Fruit fly (Drosophila melanogaster) whole organism, embryonic: ENCODE data around the gene His3.3A.

Source experiments
- Atf6 ChIP-seq: fragments of 200-800 bp; sonication (Bioruptor generic); IDR thresholded peaks from 2 replicates; pipeline ENCODE4 v1.3.6; 2022; ENCODE audit warnings: missing biosample characterization, missing genetic modification characterization
- Bgb ChIP-seq: fragments of 200-800 bp; sonication (Bioruptor generic); IDR thresholded peaks from 2 replicates; pipeline ENCODE4 v1.3.6; 2022; ENCODE audit warnings: missing biosample characterization, missing genetic modification characterization; ENCODE audit not compliant: partially characterized antibody
- CG10565 ChIP-seq: fragments of 200-800 bp; sonication (Bioruptor generic); optimal IDR thresholded peaks from 3 replicates; lab custom pipeline; 2016; ENCODE audit warnings: missing biosample characterization, mild to moderate bottlenecking, missing genetic modification characterization
- CG11247 ChIP-seq: fragments of 200-800 bp; sonication (Bioruptor generic); IDR thresholded peaks from 2 replicates; pipeline ENCODE4 v1.3.6; 2022; ENCODE audit warnings: missing biosample characterization, missing genetic modification characterization
- CG12071 ChIP-seq: fragments of 200-800 bp; sonication (Bioruptor generic); optimal IDR thresholded peaks from 3 replicates; lab custom pipeline; 2018; ENCODE audit warnings: missing biosample characterization, mild to moderate bottlenecking, missing genetic modification characterization
- CG12219 ChIP-seq: fragments of 200-800 bp; sonication (Bioruptor generic); optimal IDR thresholded peaks from 3 replicates; lab custom pipeline; 2018; ENCODE audit warnings: missing biosample characterization, mild to moderate bottlenecking, missing genetic modification characterization
- CG13424 ChIP-seq: fragments of 200-800 bp; sonication (Bioruptor generic); optimal IDR thresholded peaks from 2 replicates; lab custom pipeline; 2019; ENCODE audit warnings: missing biosample characterization, mild to moderate bottlenecking, missing genetic modification characterization, moderate library complexity
- CG13775 ChIP-seq: fragments of 200-800 bp; sonication (Bioruptor generic); optimal IDR thresholded peaks from 3 replicates; lab custom pipeline; 2017; ENCODE audit warnings: missing biosample characterization, mild to moderate bottlenecking, missing genetic modification characterization
- CG17186 ChIP-seq: fragments of 200-800 bp; sonication (Bioruptor generic); optimal IDR thresholded peaks from 3 replicates; lab custom pipeline; 2017; ENCODE audit warnings: missing biosample characterization, missing genetic modification reagents, missing genetic modification characterization
- CG17385 ChIP-seq: fragments of 200-800 bp; sonication (Bioruptor generic); optimal IDR thresholded peaks from 3 replicates; lab custom pipeline; 2018; ENCODE audit warnings: missing biosample characterization, mild to moderate bottlenecking, missing genetic modification characterization
- CG18011 ChIP-seq: fragments of 200-800 bp; sonication (Bioruptor generic); optimal IDR thresholded peaks from 2 replicates; lab custom pipeline; 2017; ENCODE audit warnings: missing biosample characterization, missing genetic modification characterization, mild to moderate bottlenecking, moderate library complexity, missing genotype
- CG2202 ChIP-seq: fragments of 200-800 bp; sonication (Bioruptor generic); optimal IDR thresholded peaks from 2 replicates; lab custom pipeline; 2018; ENCODE audit warnings: missing biosample characterization, mild to moderate bottlenecking, missing genetic modification characterization
- CG2712 ChIP-seq: fragments of 200-800 bp; optimal IDR thresholded peaks from 3 replicates; lab custom pipeline; 2019; ENCODE audit warnings: missing biosample characterization, mild to moderate bottlenecking, missing genetic modification characterization, moderate library complexity
- CG2889 ChIP-seq: fragments of 200-800 bp; sonication (Bioruptor generic); IDR thresholded peaks from 3 replicates; pipeline ENCODE4 v1.3.6; 2022; ENCODE audit warnings: missing biosample characterization, missing genetic modification characterization
- CG32772 ChIP-seq: fragments of 200-800 bp; sonication (Bioruptor generic); IDR thresholded peaks from 2 replicates; pipeline ENCODE4 v1.3.6; 2022; ENCODE audit warnings: missing biosample characterization, missing genetic modification characterization
- CG3281 ChIP-seq: fragments of 200-800 bp; sonication (Bioruptor generic); optimal IDR thresholded peaks from 3 replicates; lab custom pipeline; 2017; ENCODE audit warnings: missing biosample characterization, mild to moderate bottlenecking, missing genetic modification characterization
- CG33213 ChIP-seq: fragments of 200-800 bp; sonication (Bioruptor generic); optimal IDR thresholded peaks from 3 replicates; lab custom pipeline; 2016; ENCODE audit warnings: missing biosample characterization, missing genetic modification characterization
- CG34376 ChIP-seq: fragments of 200-800 bp; sonication (Bioruptor generic); optimal IDR thresholded peaks from 2 replicates; lab custom pipeline; 2018; ENCODE audit warnings: missing biosample characterization, mild to moderate bottlenecking, missing genetic modification characterization
- CG8290 ChIP-seq, 3 experiments: fragments of 200-800 bp; sonication (Bioruptor generic); optimal IDR thresholded peaks; 2 replicates each; lab custom pipeline; 2016 to 2019; ENCODE audit warnings: missing biosample characterization in 3 of 3, missing genetic modification characterization in 3 of 3, mild to moderate bottlenecking in 2 of 3, moderate library complexity in 1 of 3
- CG8359 ChIP-seq: fragments of 200-800 bp; sonication (Bioruptor generic); optimal IDR thresholded peaks from 2 replicates; lab custom pipeline; 2017; ENCODE audit warnings: missing biosample characterization, mild to moderate bottlenecking, missing genetic modification characterization, borderline replicate concordance
- CG8924 ChIP-seq: fragments of 200-800 bp; optimal IDR thresholded peaks from 3 replicates; lab custom pipeline; 2019; ENCODE audit warnings: missing biosample characterization, mild to moderate bottlenecking, missing genetic modification characterization, moderate library complexity
- CG9609 ChIP-seq: fragments of 200-800 bp; sonication (Bioruptor generic); optimal IDR thresholded peaks from 3 replicates; lab custom pipeline; 2016; ENCODE audit warnings: missing biosample characterization, missing genetic modification characterization
- CG9876 ChIP-seq: fragments of 200-800 bp; sonication (Bioruptor generic); optimal IDR thresholded peaks from 2 replicates; lab custom pipeline; 2016; ENCODE audit warnings: missing biosample characterization, missing genetic modification characterization
- E2f1 ChIP-seq: fragments of 200-800 bp; sonication (Bioruptor generic); IDR thresholded peaks from 2 replicates; pipeline ENCODE4 v1.3.6; 2022; ENCODE audit warnings: missing biosample characterization, missing genetic modification characterization
- HLHmδ ChIP-seq: fragments of 200-800 bp; sonication (Bioruptor generic); optimal IDR thresholded peaks from 2 replicates; lab custom pipeline; 2018; ENCODE audit warnings: missing biosample characterization, mild to moderate bottlenecking, missing genetic modification characterization, moderate library complexity
- Hmr ChIP-seq: fragments of 200-800 bp; sonication (Bioruptor generic); optimal IDR thresholded peaks from 3 replicates; lab custom pipeline; 2017; ENCODE audit warnings: mild to moderate bottlenecking, missing biosample characterization, missing genetic modification reagents, missing genetic modification characterization
- NC2α ChIP-seq: fragments of 200-800 bp; sonication (Bioruptor generic); optimal IDR thresholded peaks from 2 replicates; lab custom pipeline; 2016; ENCODE audit warnings: missing biosample characterization, missing genetic modification characterization
- NFAT ChIP-seq: fragments of 200-800 bp; sonication (Bioruptor generic); IDR thresholded peaks from 2 replicates; pipeline ENCODE4 v1.3.6; 2022; ENCODE audit warnings: missing biosample characterization, missing genetic modification characterization
- Nf-YC ChIP-seq: fragments of 200-800 bp; optimal IDR thresholded peaks from 3 replicates; lab custom pipeline; 2019; ENCODE audit warnings: missing biosample characterization, mild to moderate bottlenecking, missing genetic modification characterization, moderate library complexity
- Opbp ChIP-seq: fragments of 200-800 bp; sonication (Bioruptor generic); IDR thresholded peaks from 3 replicates; pipeline ENCODE4 v1.3.6; 2022; ENCODE audit warnings: missing biosample characterization, missing genetic modification characterization; ENCODE audit not compliant: partially characterized antibody
- PHDP ChIP-seq: fragments of 200-800 bp; sonication (Bioruptor generic); optimal IDR thresholded peaks from 3 replicates; lab custom pipeline; 2018; ENCODE audit warnings: missing biosample characterization, mild to moderate bottlenecking, missing genetic modification characterization, moderate library complexity
- Rfx ChIP-seq: fragments of 200-800 bp; sonication (Bioruptor generic); IDR thresholded peaks from 2 replicates; pipeline ENCODE4 v1.3.6; 2022; ENCODE audit warnings: missing biosample characterization, missing genetic modification characterization
- Sox100B ChIP-seq: fragments of 200-800 bp; sonication (Bioruptor generic); optimal IDR thresholded peaks from 3 replicates; lab custom pipeline; 2018; ENCODE audit warnings: missing biosample characterization, mild to moderate bottlenecking, missing genetic modification characterization
- Tbp ChIP-seq: fragments of >200 bp; optimal IDR thresholded peaks from 2 replicates; lab custom pipeline; 2018; ENCODE audit warnings: missing biosample characterization, missing genetic modification characterization
- Vsx1 ChIP-seq: fragments of 200-800 bp; sonication (Bioruptor generic); optimal IDR thresholded peaks from 2 replicates; lab custom pipeline; 2017; ENCODE audit warnings: missing biosample characterization, mild to moderate bottlenecking, missing genetic modification characterization, missing genetic modification reagents
- aop ChIP-seq: fragments of 200-800 bp; sonication (Bioruptor generic); IDR thresholded peaks from 2 replicates; pipeline ENCODE4 v1.3.6; 2022; ENCODE audit warnings: missing biosample characterization, missing genetic modification characterization
- az2 ChIP-seq: fragments of 200-800 bp; sonication (Bioruptor generic); optimal IDR thresholded peaks from 3 replicates; lab custom pipeline; 2016; ENCODE audit warnings: missing biosample characterization, missing genetic modification characterization
- bab2 ChIP-seq: fragments of 200-800 bp; sonication (Bioruptor generic); optimal IDR thresholded peaks from 2 replicates; lab custom pipeline; 2016; ENCODE audit warnings: missing biosample characterization, missing genetic modification characterization
- bbx ChIP-seq: fragments of 200-800 bp; sonication (Bioruptor generic); IDR thresholded peaks from 2 replicates; pipeline ENCODE4 v1.3.6; 2022; ENCODE audit warnings: missing biosample characterization, missing genetic modification characterization; ENCODE audit not compliant: partially characterized antibody
- cad ChIP-seq: fragments of >200 bp; optimal IDR thresholded peaks from 2 replicates; lab custom pipeline; 2017; ENCODE audit warnings: missing biosample characterization, missing genetic modification characterization
- cato ChIP-seq: fragments of 200-800 bp; sonication (Bioruptor generic); optimal IDR thresholded peaks from 2 replicates; lab custom pipeline; 2016; ENCODE audit warnings: missing biosample characterization, missing genetic modification characterization, borderline replicate concordance
- chn ChIP-seq: fragments of 200-800 bp; sonication (Bioruptor generic); optimal IDR thresholded peaks from 2 replicates; lab custom pipeline; 2016; ENCODE audit warnings: missing biosample characterization, missing genetic modification characterization
- dati ChIP-seq: fragments of 200-800 bp; sonication (Bioruptor generic); IDR thresholded peaks from 2 replicates; pipeline ENCODE4 v1.3.6; 2022; ENCODE audit warnings: missing biosample characterization, missing genetic modification characterization
- exex ChIP-seq: fragments of 200-800 bp; sonication (Bioruptor generic); optimal IDR thresholded peaks from 4 replicates; lab custom pipeline; 2018; ENCODE audit warnings: missing biosample characterization, mild to moderate bottlenecking, missing genetic modification characterization, moderate library complexity
- gt ChIP-seq: fragments of 200-800 bp; sonication (Bioruptor generic); IDR thresholded peaks from 2 replicates; pipeline ENCODE4 v1.3.6; 2022; ENCODE audit warnings: missing biosample characterization, missing genetic modification characterization
- ind ChIP-seq: fragments of 200-800 bp; sonication (Bioruptor generic); optimal IDR thresholded peaks from 3 replicates; lab custom pipeline; 2016; ENCODE audit warnings: missing biosample characterization, missing genetic modification characterization
- pita ChIP-seq: fragments of 200-800 bp; sonication (Bioruptor generic); optimal IDR thresholded peaks from 2 replicates; lab custom pipeline; 2017; ENCODE audit warnings: missing biosample characterization, mild to moderate bottlenecking, missing genetic modification characterization
- ranshi ChIP-seq: fragments of 200-800 bp; sonication (Bioruptor generic); IDR thresholded peaks from 2 replicates; pipeline ENCODE4 v1.3.6; 2022; ENCODE audit warnings: missing biosample characterization, missing genetic modification characterization
- sob ChIP-seq: fragments of 200-800 bp; sonication (Bioruptor generic); IDR thresholded peaks from 2 replicates; pipeline ENCODE4 v1.3.6; 2022; ENCODE audit warnings: missing biosample characterization, missing genetic modification characterization
- tgo ChIP-seq: fragments of 200-800 bp; sonication (Bioruptor generic); IDR thresholded peaks from 3 replicates; pipeline ENCODE4 v1.3.6; 2022; ENCODE audit warnings: missing biosample characterization, missing genetic modification characterization

The His3.3A gene

dm6 chr2L:5095350-5095962 is 40.6 kb downstream of the His3.3A start (continued):
- TF ChIP-seq CG3281 (GFP tag; lab: Kevin White, UChicago) (peak; percentile 13), E2f1 (GFP tag; lab: Robert Waterston, UW) (no peak), cad (no peak), sob (GFP tag; lab: Robert Waterston, UW) (no peak), NC2α (GFP tag; lab: Kevin White, UChicago) (no peak), CG9876 (GFP tag; lab: Kevin White, UChicago) (no peak), CG18011 (GFP tag; lab: Kevin White, UChicago) (no peak), cato (GFP tag; lab: Kevin White, UChicago) (no peak), ranshi (GFP tag; lab: Robert Waterston, UW) (no peak), CG13775 (GFP tag; lab: Kevin White, UChicago) (no peak), bab2 (GFP tag; lab: Kevin White, UChicago) (no peak), Atf6 (GFP tag; lab: Robert Waterston, UW) (0 out of 2 replicates have a peak, but pooled peaks have one; percentile 22), Vsx1 (GFP tag; lab: Kevin White, UChicago) (no peak), bbx (GFP tag; lab: Robert Waterston, UW) (no peak), Bgb (no peak), CG8359 (no peak), Opbp (GFP tag; lab: Robert Waterston, UW) (no peak), CG13424 (tag; lab: Kevin White, UChicago) (no peak), Rfx (0 out of 2 replicates have a peak, but pooled peaks have one; percentile 8), NFAT (GFP tag; lab: Robert Waterston, UW) (no peak), CG2889 (no peak), tgo (GFP tag; lab: Robert Waterston, UW) (no peak), HLHmδ (GFP tag; lab: Kevin White, UChicago) (no peak), az2 (no peak), Tbp (no peak), CG12219 (GFP tag; lab: Kevin White, UChicago) (no peak), CG2202 (tag; lab: Kevin White, UChicago) (no peak), dati (GFP tag; lab: Robert Waterston, UW) (no peak), CG12071 (GFP tag; lab: Kevin White, UChicago) (peak; percentile 10), PHDP (tag; lab: Kevin White, UChicago) (peak; percentile 23), CG17186 (GFP tag; lab: Kevin White, UChicago) (no peak), aop (no peak), Hmr (GFP tag; lab: Kevin White, UChicago) (peak; percentile 26), chn (GFP tag; lab: Kevin White, UChicago) (no peak), CG8290 (GFP tag; optimal IDR thresholded peaks at IDR 0.05; lab: Kevin White, UChicago) (no peak), CG8290 (tag; optimal IDR thresholded peaks at IDR 0.05; lab: Kevin White, UChicago) (peak in 1 of 2 experiments; percentile 46), CG10565 (no peak), CG34376 (GFP tag; lab: Kevin White, UChicago) (peak; percentile 84), CG17385 (no peak), CG8924 (peak; percentile 2), pita (GFP tag; lab: Kevin White, UChicago) (no peak), Nf-YC (peak; percentile 8), CG11247 (no peak), Sox100B (GFP tag; lab: Kevin White, UChicago) (no peak), CG32772 (no peak), gt (no peak), CG33213 (GFP tag; lab: Kevin White, UChicago) (no peak), CG9609 (GFP tag; lab: Kevin White, UChicago) (no peak), exex (tag; lab: Kevin White, UChicago) (peak; percentile 76), ind (GFP tag; lab: Kevin White, UChicago) (no peak), CG2712 (no peak)
